Fruit fly (Drosophila melanogaster) whole organism, embryonic: Measurements from ENCODE around the gene MICU3.

ENCODE experiments used
- ATbp ChIP-seq: fragments of 200-800 bp; sonication (Bioruptor generic); optimal IDR thresholded peaks from 2 replicates; lab custom pipeline; 2017; ENCODE audit warnings: missing biosample characterization, mild to moderate bottlenecking, missing genetic modification characterization, missing genetic modification reagents
- Asciz ChIP-seq: fragments of 200-800 bp; sonication (Bioruptor generic); optimal IDR thresholded peaks from 2 replicates; lab custom pipeline; 2017; ENCODE audit warnings: missing biosample characterization, mild to moderate bottlenecking, missing genetic modification characterization, missing genetic modification reagents
- B-H1 ChIP-seq: fragments of 200-800 bp; sonication (Bioruptor generic); IDR thresholded peaks from 3 replicates; pipeline ENCODE4 v1.3.6; 2022; ENCODE audit warnings: missing biosample characterization, missing genetic modification characterization
- CG13287 ChIP-seq: fragments of 200-800 bp; sonication (Bioruptor generic); IDR thresholded peaks from 2 replicates; pipeline ENCODE4 v1.3.6; 2022; ENCODE audit warnings: missing biosample characterization, missing genetic modification characterization; ENCODE audit not compliant: partially characterized antibody
- CG1602 ChIP-seq: fragments of 200-800 bp; sonication (Bioruptor generic); optimal IDR thresholded peaks from 3 replicates; lab custom pipeline; 2016; ENCODE audit warnings: missing biosample characterization, missing genetic modification characterization
- CG2202 ChIP-seq: fragments of 200-800 bp; sonication (Bioruptor generic); optimal IDR thresholded peaks from 2 replicates; lab custom pipeline; 2018; ENCODE audit warnings: missing biosample characterization, mild to moderate bottlenecking, missing genetic modification characterization
- CG2889 ChIP-seq: fragments of 200-800 bp; sonication (Bioruptor generic); IDR thresholded peaks from 3 replicates; pipeline ENCODE4 v1.3.6; 2022; ENCODE audit warnings: missing biosample characterization, missing genetic modification characterization
- CG3065 ChIP-seq: fragments of 200-800 bp; sonication (Bioruptor generic); optimal IDR thresholded peaks from 2 replicates; lab custom pipeline; 2016; ENCODE audit warnings: missing biosample characterization, missing genetic modification characterization
- CG31441 ChIP-seq: fragments of 200-800 bp; sonication (Bioruptor generic); IDR thresholded peaks from 2 replicates; pipeline ENCODE4 v1.3.6; 2022; ENCODE audit warnings: missing biosample characterization, missing genetic modification characterization
- CG32532 ChIP-seq: fragments of 200-800 bp; sonication (Bioruptor generic); IDR thresholded peaks from 2 replicates; pipeline ENCODE4 v1.3.6; 2022; ENCODE audit warnings: missing biosample characterization, missing genetic modification characterization
- CG33213 ChIP-seq: fragments of 200-800 bp; sonication (Bioruptor generic); optimal IDR thresholded peaks from 3 replicates; lab custom pipeline; 2016; ENCODE audit warnings: missing biosample characterization, missing genetic modification characterization
- CG4328 ChIP-seq: fragments of 200-800 bp; sonication (Bioruptor generic); optimal IDR thresholded peaks from 3 replicates; lab custom pipeline; 2017; ENCODE audit warnings: missing biosample characterization, missing genetic modification reagents, missing genetic modification characterization
- CG6813 ChIP-seq: fragments of 200-800 bp; sonication (Bioruptor generic); optimal IDR thresholded peaks from 2 replicates; lab custom pipeline; 2017; ENCODE audit warnings: missing biosample characterization, missing genetic modification characterization, mild to moderate bottlenecking, moderate library complexity, missing genetic modification reagents
- CG7372 ChIP-seq: fragments of 200-800 bp; sonication (Bioruptor generic); IDR thresholded peaks from 2 replicates; pipeline ENCODE4 v1.3.6; 2022; ENCODE audit warnings: missing biosample characterization, missing genetic modification characterization
- CG7963 ChIP-seq: fragments of 200-800 bp; sonication (Bioruptor generic); IDR thresholded peaks from 3 replicates; pipeline ENCODE4 v1.3.6; 2022; ENCODE audit warnings: missing biosample characterization, missing genetic modification characterization; ENCODE audit not compliant: partially characterized antibody
- CG9609 ChIP-seq: fragments of 200-800 bp; sonication (Bioruptor generic); optimal IDR thresholded peaks from 3 replicates; lab custom pipeline; 2016; ENCODE audit warnings: missing biosample characterization, missing genetic modification characterization
- CG9817 ChIP-seq: fragments of 200-800 bp; sonication (Bioruptor generic); optimal IDR thresholded peaks from 2 replicates; lab custom pipeline; 2018; ENCODE audit warnings: missing biosample characterization, mild to moderate bottlenecking, missing genetic modification characterization, moderate library complexity
- Chrac-16 ChIP-seq: fragments of 200-800 bp; sonication (Bioruptor generic); optimal IDR thresholded peaks from 3 replicates; lab custom pipeline; 2016; ENCODE audit warnings: missing biosample characterization, missing genetic modification characterization
- CkIIα-i1 ChIP-seq: fragments of 200-800 bp; sonication (Bioruptor generic); IDR thresholded peaks from 2 replicates; pipeline ENCODE4 v1.3.6; 2022; ENCODE audit warnings: missing biosample characterization, missing genetic modification characterization
- D19A ChIP-seq: fragments of 200-800 bp; optimal IDR thresholded peaks from 3 replicates; lab custom pipeline; 2019; ENCODE audit warnings: missing biosample characterization, mild to moderate bottlenecking, missing genetic modification characterization, moderate library complexity
- H2.0 ChIP-seq: fragments of 200-800 bp; sonication (Bioruptor generic); IDR thresholded peaks from 2 replicates; pipeline ENCODE4 v1.3.6; 2022; ENCODE audit warnings: missing biosample characterization, missing genetic modification characterization
- Meics ChIP-seq: fragments of 200-800 bp; sonication (Bioruptor generic); optimal IDR thresholded peaks from 2 replicates; lab custom pipeline; 2017; ENCODE audit warnings: missing biosample characterization, mild to moderate bottlenecking, missing genetic modification characterization
- Oli ChIP-seq: fragments of 200-800 bp; sonication (Bioruptor generic); optimal IDR thresholded peaks from 2 replicates; lab custom pipeline; 2018; ENCODE audit warnings: missing biosample characterization, mild to moderate bottlenecking, missing genetic modification characterization, moderate library complexity
- Scr ChIP-seq: fragments of 200-800 bp; sonication (Bioruptor generic); IDR thresholded peaks from 2 replicates; pipeline ENCODE4 v1.3.6; 2022; ENCODE audit warnings: missing biosample characterization, missing genetic modification characterization; ENCODE audit not compliant: partially characterized antibody
- Sox100B ChIP-seq: fragments of 200-800 bp; sonication (Bioruptor generic); optimal IDR thresholded peaks from 3 replicates; lab custom pipeline; 2018; ENCODE audit warnings: missing biosample characterization, mild to moderate bottlenecking, missing genetic modification characterization
- Sox102F ChIP-seq: fragments of 200-800 bp; sonication (Bioruptor generic); optimal IDR thresholded peaks from 2 replicates; lab custom pipeline; 2018; ENCODE audit warnings: missing biosample characterization, mild to moderate bottlenecking, missing genetic modification characterization, moderate library complexity
- Taf1 ChIP-seq: fragments of 200-800 bp; sonication (Bioruptor generic); IDR thresholded peaks from 2 replicates; pipeline ENCODE4 v1.3.6; 2022; ENCODE audit warnings: missing biosample characterization, missing genetic modification characterization
- Usf ChIP-seq: fragments of 200-800 bp; sonication (Bioruptor generic); optimal IDR thresholded peaks from 2 replicates; lab custom pipeline; 2017; ENCODE audit warnings: missing genotype, missing biosample characterization, missing genetic modification characterization
- Vsx1 ChIP-seq: fragments of 200-800 bp; sonication (Bioruptor generic); optimal IDR thresholded peaks from 2 replicates; lab custom pipeline; 2017; ENCODE audit warnings: missing biosample characterization, mild to moderate bottlenecking, missing genetic modification characterization, missing genetic modification reagents
- az2 ChIP-seq: fragments of 200-800 bp; sonication (Bioruptor generic); optimal IDR thresholded peaks from 3 replicates; lab custom pipeline; 2016; ENCODE audit warnings: missing biosample characterization, missing genetic modification characterization
- caup ChIP-seq: fragments of 200-800 bp; sonication (Bioruptor generic); optimal IDR thresholded peaks from 3 replicates; lab custom pipeline; 2017; ENCODE audit warnings: missing biosample characterization, mild to moderate bottlenecking, missing genetic modification characterization, moderate library complexity; ENCODE audit not compliant: severe bottlenecking
- chm ChIP-seq: fragments of 200-800 bp; sonication (Bioruptor generic); IDR thresholded peaks from 2 replicates; pipeline ENCODE4 v1.3.6; 2022; ENCODE audit warnings: missing biosample characterization, missing genetic modification characterization
- corto ChIP-seq: fragments of 200-800 bp; sonication (Bioruptor generic); optimal IDR thresholded peaks from 2 replicates; lab custom pipeline; 2016; ENCODE audit warnings: missing biosample characterization, mild to moderate bottlenecking, missing genetic modification characterization, moderate library complexity
- dmrt99B ChIP-seq: fragments of 200-800 bp; sonication (Bioruptor generic); optimal IDR thresholded peaks from 2 replicates; lab custom pipeline; 2018; ENCODE audit warnings: missing biosample characterization, mild to moderate bottlenecking, missing genetic modification characterization, moderate library complexity
- en ChIP-seq: fragments of 200-800 bp; sonication (Bioruptor generic); optimal IDR thresholded peaks from 2 replicates; lab custom pipeline; 2016; ENCODE audit warnings: missing biosample characterization, missing genetic modification characterization
- hkb ChIP-seq, 2 experiments: fragments of 200-800 bp in 1 of 2; fragments of >200 bp in 1 of 2; sonication (Bioruptor generic) in 1 of 2; IDR thresholded peaks in 1 of 2; optimal IDR thresholded peaks in 1 of 2; 2 replicates each; pipeline versions ENCODE4 v1.3.6 to Lab custom; 2017 to 2022; ENCODE audit warnings: missing biosample characterization in 1 of 2, missing genetic modification characterization in 1 of 2
- jing ChIP-seq: fragments of 200-800 bp; sonication (Bioruptor generic); optimal IDR thresholded peaks from 2 replicates; lab custom pipeline; 2018; ENCODE audit warnings: missing biosample characterization, mild to moderate bottlenecking, missing genetic modification characterization
- lbe ChIP-seq: fragments of 200-800 bp; sonication (Bioruptor generic); optimal IDR thresholded peaks from 2 replicates; lab custom pipeline; 2016; ENCODE audit warnings: missing biosample characterization, mild to moderate bottlenecking, missing genetic modification characterization
- nerfin-2 ChIP-seq: fragments of 200-800 bp; sonication (Bioruptor generic); IDR thresholded peaks from 2 replicates; pipeline ENCODE4 v1.3.6; 2022; ENCODE audit warnings: missing biosample characterization, missing genetic modification characterization; ENCODE audit not compliant: partially characterized antibody
- pita ChIP-seq: fragments of 200-800 bp; sonication (Bioruptor generic); optimal IDR thresholded peaks from 2 replicates; lab custom pipeline; 2017; ENCODE audit warnings: missing biosample characterization, mild to moderate bottlenecking, missing genetic modification characterization
- prd ChIP-seq, 3 experiments: fragments of >200 bp in 2 of 3; fragments of 200-800 bp in 1 of 3; sonication (Bioruptor generic) in 1 of 3; optimal IDR thresholded peaks in 2 of 3; IDR thresholded peaks in 1 of 3; 2 replicates in 2 of 3; 3 replicates in 1 of 3; pipeline versions ENCODE4 v1.3.6 to Lab custom; 2017 to 2022; ENCODE audit warnings: missing biosample characterization in 1 of 3, missing genetic modification characterization in 1 of 3
- schlank ChIP-seq: fragments of 200-800 bp; sonication (Bioruptor generic); optimal IDR thresholded peaks from 2 replicates; lab custom pipeline; 2018; ENCODE audit warnings: missing biosample characterization, mild to moderate bottlenecking, missing genetic modification characterization
- sqz ChIP-seq: fragments of 200-800 bp; sonication (Bioruptor generic); optimal IDR thresholded peaks from 3 replicates; lab custom pipeline; 2018; ENCODE audit warnings: missing biosample characterization, mild to moderate bottlenecking, missing genetic modification characterization
- tap ChIP-seq: fragments of 200-800 bp; optimal IDR thresholded peaks from 3 replicates; lab custom pipeline; 2019; ENCODE audit warnings: missing biosample characterization, mild to moderate bottlenecking, missing genetic modification characterization, moderate library complexity
- tll ChIP-seq, 2 experiments: fragments of 200-800 bp in 1 of 2; fragments of >200 bp in 1 of 2; sonication (Bioruptor generic) in 1 of 2; optimal IDR thresholded peaks; 2 replicates each; lab custom pipeline; 2017 to 2019; ENCODE audit warnings: missing biosample characterization in 2 of 2, missing genetic modification characterization in 2 of 2, mild to moderate bottlenecking in 1 of 2, moderate library complexity in 1 of 2
- twi ChIP-seq: fragments of 200-800 bp; optimal IDR thresholded peaks from 2 replicates; lab custom pipeline; 2019; ENCODE audit warnings: missing biosample characterization, mild to moderate bottlenecking, missing genetic modification characterization, moderate library complexity
- z ChIP-seq: fragments of 200-800 bp; sonication (Bioruptor generic); IDR thresholded peaks from 3 replicates; pipeline ENCODE4 v1.3.6; 2022; ENCODE audit warnings: missing biosample characterization, missing genetic modification characterization

MICU3 gene

dm6 chr3R:19889603-19890187 lies 42.6 kb downstream of the MICU3 start (continued):
- TF ChIP-seq CG32532 = peak; percentile 76
- TF ChIP-seq caup (GFP tag; lab: Kevin White, UChicago) = peak; percentile 86
- no peak for TF ChIP-seq Scr
- peak; percentile 12 for TF ChIP-seq jing (GFP tag; lab: Kevin White, UChicago)
- TF ChIP-seq nerfin-2 (GFP tag; lab: Robert Waterston, UW) = no peak
- no peak for TF ChIP-seq corto
- TF ChIP-seq Oli (tag; lab: Kevin White, UChicago) = peak; percentile 75
- peak; percentile 67 for TF ChIP-seq tap (tag; lab: Kevin White, UChicago)
- peak; percentile 52 for TF ChIP-seq ATbp (GFP tag; lab: Kevin White, UChicago)
- 0 out of 2 replicates have a peak, but pooled peaks have one; percentile 25 for TF ChIP-seq chm (GFP tag; lab: Robert Waterston, UW)
- TF ChIP-seq hkb (optimal IDR thresholded peaks at IDR 0.05; lab: Kevin White, UChicago) = no peak
- peak; percentile 66 for TF ChIP-seq hkb (GFP tag; IDR thresholded peaks at IDR 0.05; lab: Robert Waterston, UW)
- peak; percentile 92 for TF ChIP-seq Meics (GFP tag; lab: Kevin White, UChicago)
- TF ChIP-seq schlank (tag; lab: Kevin White, UChicago) = peak; percentile 45
- TF ChIP-seq CG9817 (tag; lab: Kevin White, UChicago) = peak; percentile 73
- TF ChIP-seq Sox100B (GFP tag; lab: Kevin White, UChicago) = peak; percentile 83
- TF ChIP-seq CG33213 (GFP tag; lab: Kevin White, UChicago) = peak; percentile 27
- peak; percentile 67 for TF ChIP-seq Sox102F (GFP tag; lab: Kevin White, UChicago)
- no peak for TF ChIP-seq B-H1 (GFP tag; lab: Robert Waterston, UW)
- TF ChIP-seq CG7372 (GFP tag; lab: Robert Waterston, UW) = peak; percentile 62
- no peak for TF ChIP-seq lbe (GFP tag; lab: Kevin White, UChicago)
- TF ChIP-seq CG31441 = peak; percentile 77
- TF ChIP-seq prd (optimal IDR thresholded peaks at IDR 0.05; lab: Kevin White, UChicago) = no peak
- peak; percentile 55 for TF ChIP-seq prd (GFP tag; IDR thresholded peaks at IDR 0.05; lab: Robert Waterston, UW)
- 0 out of 3 replicates have a peak, but pooled peaks have one; percentile 17 for TF ChIP-seq CG2889 (GFP tag; lab: Robert Waterston, UW)
- no peak for TF ChIP-seq en (GFP tag; lab: Kevin White, UChicago)
- TF ChIP-seq Asciz (GFP tag; lab: Kevin White, UChicago) = peak; percentile 73
- no peak for TF ChIP-seq pita (GFP tag; lab: Kevin White, UChicago)
- peak; percentile 47 for TF ChIP-seq sqz (GFP tag; lab: Kevin White, UChicago)
- peak; percentile 72; the same call in 2 of the 3 replicates for TF ChIP-seq z (GFP tag; lab: Robert Waterston, UW)
- no peak for TF ChIP-seq CkIIα-i1
- peak; percentile 74 for TF ChIP-seq CG6813 (GFP tag; lab: Kevin White, UChicago)
- TF ChIP-seq Vsx1 (GFP tag; lab: Kevin White, UChicago) = peak; percentile 46
- TF ChIP-seq CG1602 = peak; percentile 28
- no peak for TF ChIP-seq CG7963
- TF ChIP-seq CG13287 = peak; percentile 29
- TF ChIP-seq CG2202 (tag; lab: Kevin White, UChicago) = peak; percentile 3
- peak; percentile 2 for TF ChIP-seq CG9609 (GFP tag; lab: Kevin White, UChicago)
- peak; percentile 6 for TF ChIP-seq CG4328
- peak; percentile 87 for TF ChIP-seq dmrt99B (tag; lab: Kevin White, UChicago)
- peak; percentile 66 for TF ChIP-seq Taf1 (GFP tag; lab: Robert Waterston, UW)
- TF ChIP-seq Usf (GFP tag; lab: Kevin White, UChicago) = peak; percentile 41
- peak; percentile 28 for TF ChIP-seq az2 (GFP tag; lab: Kevin White, UChicago)
- peak; percentile 97 for TF ChIP-seq D19A (tag; lab: Kevin White, UChicago)
- peak; percentile 42 for TF ChIP-seq Chrac-16 (GFP tag; lab: Kevin White, UChicago)
- no peak for TF ChIP-seq tll (GFP tag; optimal IDR thresholded peaks at IDR 0.05; lab: Kevin White, UChicago)
- peak; percentile 1 for TF ChIP-seq CG3065 (GFP tag; lab: Kevin White, UChicago)
- TF ChIP-seq twi (tag; lab: Kevin White, UChicago) = peak; percentile 30
- TF ChIP-seq H2.0 (GFP tag; lab: Robert Waterston, UW) = no peak; the same call in 1 of the 2 replicates
